Worm (Caenorhabditis elegans) whole organism, young adult: ENCODE data around the gene cpg-23.

ENCODE experiments used
- B0019.2 ChIP-seq: fragments of 200-800 bp; sonication (Bioruptor generic); conservative IDR thresholded peaks from 2 replicates; pipeline ENCODE4 v1.3.6; 2022; ENCODE audit warnings: missing genetic modification reagents, missing genetic modification characterization, missing compliant biosample characterization
- F22D6.2 ChIP-seq: sonication (generic microtip); optimal IDR thresholded peaks from 2 replicates; lab custom pipeline; 2016; ENCODE audit warnings: mild to moderate bottlenecking, missing genetic modification characterization, missing compliant biosample characterization
- F23B12.7 ChIP-seq: sonication (generic microtip); optimal IDR thresholded peaks from 2 replicates; lab custom pipeline; 2017; ENCODE audit warnings: missing genetic modification characterization, mild to moderate bottlenecking, missing compliant biosample characterization, antibody characterized with exemption, moderate library complexity; ENCODE audit not compliant: insufficient read depth
- F52B5.7 ChIP-seq: sonication (generic microtip); optimal IDR thresholded peaks from 2 replicates; lab custom pipeline; 2016; ENCODE audit warnings: mild to moderate bottlenecking, missing genetic modification characterization, missing compliant biosample characterization
- F57A8.1 ChIP-seq: fragments of 200-800 bp; sonication (Bioruptor generic); optimal IDR thresholded peaks from 2 replicates; lab custom pipeline; 2018; ENCODE audit warnings: mild to moderate bottlenecking, missing genetic modification characterization, moderate library complexity, missing compliant biosample characterization
- K12H6.12 ChIP-seq: fragments of 200-800 bp; sonication (Bioruptor generic); optimal IDR thresholded peaks from 2 replicates; lab custom pipeline; 2018; ENCODE audit warnings: mild to moderate bottlenecking, missing genetic modification characterization, missing compliant biosample characterization
- T07F8.4 ChIP-seq: sonication (generic microtip); optimal IDR thresholded peaks from 2 replicates; lab custom pipeline; 2016; ENCODE audit warnings: mild to moderate bottlenecking, missing genetic modification characterization, moderate library complexity, missing compliant biosample characterization
- Y56A3A.18 ChIP-seq: fragments of 200-800 bp; sonication (Bioruptor generic); IDR thresholded peaks from 2 replicates; pipeline ENCODE4 v1.3.6; 2022; ENCODE audit warnings: missing genetic modification reagents, missing genetic modification characterization, missing compliant biosample characterization
- Y67H2A.10 ChIP-seq: fragments of 200-800 bp; sonication (Bioruptor generic); conservative IDR thresholded peaks from 2 replicates; pipeline ENCODE4 v1.3.6; 2022; ENCODE audit warnings: missing genetic modification reagents, missing genetic modification characterization, missing compliant biosample characterization
- ZK185.1 ChIP-seq: sonication (generic microtip); optimal IDR thresholded peaks from 2 replicates; lab custom pipeline; 2016; ENCODE audit warnings: mild to moderate bottlenecking, missing genetic modification characterization, missing compliant biosample characterization; ENCODE audit not compliant: poor library complexity, severe bottlenecking
- ama-1 ChIP-seq, 3 experiments: fragments of 150-350 bp in 1 of 3; sonication (generic microtip) in 2 of 3; optimal IDR thresholded peaks; 2 replicates each; lab custom pipeline; 2014 to 2018; ENCODE audit warnings: missing biosample characterization in 2 of 3, missing genetic modification characterization in 2 of 3, missing genetic modification reagents in 2 of 3
- atf-7 ChIP-seq: sonication (generic microtip); optimal IDR thresholded peaks from 2 replicates; lab custom pipeline; 2017; ENCODE audit warnings: mild to moderate bottlenecking, missing genetic modification characterization, missing compliant biosample characterization
- cebp-1 ChIP-seq, 2 experiments: fragments of 200-800 bp in 1 of 2; sonication (Bioruptor generic) in 1 of 2; sonication (generic microtip) in 1 of 2; IDR thresholded peaks in 1 of 2; optimal IDR thresholded peaks in 1 of 2; 2 replicates each; pipeline versions ENCODE4 v1.3.6 to Lab custom; 2017 to 2022; ENCODE audit warnings: missing compliant biosample characterization in 2 of 2, missing genetic modification characterization in 2 of 2, mild to moderate bottlenecking in 1 of 2, missing genetic modification reagents in 1 of 2, moderate library complexity in 1 of 2
- ceh-100 ChIP-seq: fragments of 200-800 bp; sonication (Bioruptor generic); IDR thresholded peaks from 2 replicates; pipeline ENCODE4 v1.3.6; 2022; ENCODE audit warnings: missing genetic modification reagents, missing genetic modification characterization, missing compliant biosample characterization
- die-1 ChIP-seq: sonication (generic microtip); optimal IDR thresholded peaks from 2 replicates; lab custom pipeline; 2016; ENCODE audit warnings: missing genotype, mild to moderate bottlenecking, missing genetic modification characterization, missing compliant biosample characterization
- egl-18 ChIP-seq: fragments of 200-800 bp; sonication (Bioruptor generic); IDR thresholded peaks from 2 replicates; pipeline ENCODE4 v1.3.6; 2022; ENCODE audit warnings: missing genetic modification reagents, missing genetic modification characterization, missing compliant biosample characterization
- ets-4 ChIP-seq: fragments of 200-800 bp; sonication (Bioruptor generic); optimal IDR thresholded peaks from 2 replicates; lab custom pipeline; 2018; ENCODE audit warnings: mild to moderate bottlenecking, missing genetic modification characterization, missing compliant biosample characterization
- hmg-1.2 ChIP-seq: fragments of 200-800 bp; sonication (Bioruptor generic); IDR thresholded peaks from 2 replicates; pipeline ENCODE4 v1.3.6; 2022; ENCODE audit warnings: missing genetic modification reagents, missing genetic modification characterization, missing compliant biosample characterization
- let-526 ChIP-seq: fragments of 200-800 bp; sonication (Bioruptor generic); IDR thresholded peaks from 2 replicates; pipeline ENCODE4 v1.3.6; 2022; ENCODE audit warnings: missing genetic modification reagents, missing genetic modification characterization, missing compliant biosample characterization
- let-607 ChIP-seq, 2 experiments: fragments of 200-800 bp in 1 of 2; sonication (Bioruptor generic) in 1 of 2; sonication (generic microtip) in 1 of 2; optimal IDR thresholded peaks; 2 replicates each; lab custom pipeline; 2016 to 2018; ENCODE audit warnings: mild to moderate bottlenecking in 2 of 2, missing compliant biosample characterization in 2 of 2, missing genetic modification characterization in 2 of 2, moderate library complexity in 2 of 2, missing genotype in 1 of 2
- lin-40 ChIP-seq: sonication (generic microtip); optimal IDR thresholded peaks from 2 replicates; lab custom pipeline; 2016; ENCODE audit warnings: missing genetic modification characterization, mild to moderate bottlenecking, missing compliant biosample characterization, missing genotype, missing genetic modification reagents
- lsl-1 ChIP-seq: fragments of 200-800 bp; sonication (Bioruptor generic); optimal IDR thresholded peaks from 2 replicates; lab custom pipeline; 2018; ENCODE audit warnings: mild to moderate bottlenecking, missing genetic modification characterization, moderate library complexity, missing compliant biosample characterization
- madf-10 ChIP-seq: sonication (generic microtip); optimal IDR thresholded peaks from 2 replicates; lab custom pipeline; 2016; ENCODE audit warnings: mild to moderate bottlenecking, missing genetic modification characterization, missing compliant biosample characterization
- mcd-1 ChIP-seq: fragments of 200-800 bp; sonication (Bioruptor generic); IDR thresholded peaks from 2 replicates; pipeline ENCODE4 v1.3.6; 2022; ENCODE audit warnings: missing genetic modification reagents, missing genetic modification characterization, missing compliant biosample characterization
- nfya-1 ChIP-seq: sonication (generic microtip); optimal IDR thresholded peaks from 2 replicates; lab custom pipeline; 2017; ENCODE audit warnings: antibody characterized with exemption, missing compliant biosample characterization, missing genetic modification characterization, borderline replicate concordance; ENCODE audit not compliant: insufficient read depth
- nfyb-1 ChIP-seq: fragments of 200-800 bp; sonication (Bioruptor generic); IDR thresholded peaks from 2 replicates; pipeline ENCODE4 v1.3.6; 2022; ENCODE audit warnings: missing genetic modification reagents, missing genetic modification characterization, missing compliant biosample characterization
- nhr-27 ChIP-seq: fragments of 200-800 bp; sonication (Bioruptor generic); optimal IDR thresholded peaks from 2 replicates; lab custom pipeline; 2018; ENCODE audit warnings: mild to moderate bottlenecking, missing genetic modification characterization, moderate library complexity, missing compliant biosample characterization
- pha-4 ChIP-seq: fragments of 150-350 bp; sonication (generic microtip); optimal IDR thresholded peaks from 2 replicates; lab custom pipeline; 2014; ENCODE audit warnings: missing biosample characterization, missing genetic modification reagents, missing genetic modification characterization
- rcor-1 ChIP-seq: fragments of 200-800 bp; sonication (Bioruptor generic); IDR thresholded peaks from 2 replicates; pipeline ENCODE4 v1.3.6; 2022; ENCODE audit warnings: missing genetic modification reagents, missing genetic modification characterization, missing compliant biosample characterization
- sdz-38 ChIP-seq: sonication (generic microtip); optimal IDR thresholded peaks from 2 replicates; lab custom pipeline; 2016; ENCODE audit warnings: missing genotype, missing genetic modification characterization, missing compliant biosample characterization
- sea-2 ChIP-seq: fragments of 200-800 bp; sonication (Bioruptor generic); IDR thresholded peaks from 2 replicates; pipeline ENCODE4 v1.3.6; 2022; ENCODE audit warnings: missing genetic modification characterization, missing compliant biosample characterization
- snpc-1.3 ChIP-seq: sonication (generic microtip); optimal IDR thresholded peaks from 2 replicates; lab custom pipeline; 2017; ENCODE audit warnings: missing genetic modification characterization, mild to moderate bottlenecking, missing compliant biosample characterization, antibody characterized with exemption, moderate library complexity, missing genotype, missing genetic modification reagents; ENCODE audit not compliant: insufficient read depth
- snpc-3.4 ChIP-seq: sonication (generic microtip); optimal IDR thresholded peaks from 2 replicates; lab custom pipeline; 2017; ENCODE audit warnings: missing genetic modification characterization, mild to moderate bottlenecking, missing compliant biosample characterization, antibody characterized with exemption, moderate library complexity, missing genotype, missing genetic modification reagents
- unc-62 ChIP-seq: fragments of 150-350 bp; optimal IDR thresholded peaks from 2 replicates; lab custom pipeline; 2014; ENCODE audit warnings: missing biosample characterization, missing genetic modification reagents, missing genetic modification characterization
- xnd-1 ChIP-seq: sonication (generic microtip); optimal IDR thresholded peaks from 2 replicates; lab custom pipeline; 2016; ENCODE audit warnings: missing genotype, missing genetic modification reagents, missing genetic modification characterization, missing compliant biosample characterization
- zim-3 ChIP-seq: sonication (generic microtip); optimal IDR thresholded peaks from 2 replicates; lab custom pipeline; 2017; ENCODE audit warnings: mild to moderate bottlenecking, missing genetic modification characterization, moderate library complexity, missing compliant biosample characterization
- ztf-22 ChIP-seq: fragments of 200-800 bp; sonication (Bioruptor generic); optimal IDR thresholded peaks from 2 replicates; lab custom pipeline; 2018; ENCODE audit warnings: mild to moderate bottlenecking, missing genetic modification characterization, moderate library complexity, missing compliant biosample characterization

cpg-23 gene

ce11 chrV:19149057-19149456, 8.5 kb downstream of the cpg-23 start, which contains the start of gene Y39B6A.7:
Gene Y39B6A.7, minus strand, starts transcription at chrV:19149157.
- TF ChIP-seq hmg-1.2 (GFP tag; lab: Robert Waterston, UW): no peak
- TF ChIP-seq nhr-27: no peak
- TF ChIP-seq F22D6.2 (tag; lab: Kevin White, UChicago): no peak

ce11 chrV:19152328-19152727, 11.7 kb downstream of the cpg-23 start, which contains the start of gene Y39B6A.69:
Gene Y39B6A.69, minus strand, starts transcription at chrV:19152428.
- TF ChIP-seq F23B12.7 (tag; lab: Kevin White, UChicago) (no peak), pha-4 (tag; lab: Kevin White, UChicago) (no peak), xnd-1 (tag; lab: Kevin White, UChicago) (no peak), F22D6.2 (tag; lab: Kevin White, UChicago) (no peak), nfya-1 (tag; lab: Kevin White, UChicago) (no peak), let-526 (no peak), F52B5.7 (tag; lab: Kevin White, UChicago) (no peak), lsl-1 (no peak), ZK185.1 (tag; lab: Kevin White, UChicago) (no peak)

- no peak for TF ChIP-seq atf-7 (tag; lab: Kevin White, UChicago)
- TF ChIP-seq ceh-100 (GFP tag; lab: Robert Waterston, UW): no peak
- TF ChIP-seq nfyb-1 (GFP tag; lab: Robert Waterston, UW): no peak
- no peak for TF ChIP-seq F22D6.2 (tag; lab: Kevin White, UChicago)
- TF ChIP-seq Y56A3A.18: no peak
- no peak for TF ChIP-seq Y67H2A.10 (GFP tag; lab: Robert Waterston, UW)
- no peak for TF ChIP-seq let-607 (tag; optimal IDR thresholded peaks at IDR 0.05; lab: Kevin White, UChicago)
- TF ChIP-seq cebp-1 (GFP tag; IDR thresholded peaks at IDR 0.05; lab: Robert Waterston, UW): no peak
- no peak for TF ChIP-seq cebp-1 (tag; optimal IDR thresholded peaks at IDR 0.05; lab: Kevin White, UChicago)
- no peak for TF ChIP-seq egl-18 (GFP tag; lab: Robert Waterston, UW)
- TF ChIP-seq xnd-1 (tag; lab: Kevin White, UChicago): no peak
- TF ChIP-seq die-1: no peak
Measured at ce11 chrV:19153244-19153643, 12.6 kb downstream of the cpg-23 start.

ce11 chrV:19153806-19154205, 13.2 kb downstream of the cpg-23 start, which contains the start of gene tsp-13:
Gene tsp-13, plus strand, starts transcription at chrV:19154106.
- TF ChIP-seq ama-1 (optimal IDR thresholded peaks at IDR 0.05; lab: Kevin White, UChicago) (no peak), ama-1 (GFP tag; optimal IDR thresholded peaks at IDR 0.05; lab: Kevin White, UChicago) (no peak), sea-2 (GFP tag; lab: Robert Waterston, UW) (no peak), K12H6.12 (tag; lab: Kevin White, UChicago) (no peak)

ce11 chrV:19158664-19159063, 18.1 kb downstream of the cpg-23 start, which contains the start of gene Y39B6A.5:
Gene Y39B6A.5, minus strand, starts transcription at chrV:19158877.
- TF ChIP-seq rcor-1 (GFP tag; lab: Robert Waterston, UW) (no peak), snpc-3.4 (tag; lab: Kevin White, UChicago) (no peak), nfya-1 (tag; lab: Kevin White, UChicago) (no peak), ZK185.1 (tag; lab: Kevin White, UChicago) (no peak), F57A8.1 (GFP tag; lab: Kevin White, UChicago) (no peak), B0019.2 (GFP tag; lab: Robert Waterston, UW) (no peak), ztf-22 (GFP tag; lab: Kevin White, UChicago) (peak; percentile 91), nfyb-1 (GFP tag; lab: Robert Waterston, UW) (peak; percentile 58; the same call in 1 of the 2 replicates), madf-10 (peak; percentile 34), sdz-38 (tag; lab: Kevin White, UChicago) (no peak), zim-3 (tag; lab: Kevin White, UChicago) (no peak), ets-4 (GFP tag; lab: Kevin White, UChicago) (peak; percentile 74), snpc-1.3 (tag; lab: Kevin White, UChicago) (no peak), atf-7 (tag; lab: Kevin White, UChicago) (peak; percentile 74), K12H6.12 (tag; lab: Kevin White, UChicago) (peak; percentile 6), unc-62 (GFP tag; lab: Kevin White, UChicago) (peak; percentile 47), lin-40 (tag; lab: Kevin White, UChicago) (peak; percentile 55), mcd-1 (GFP tag; lab: Robert Waterston, UW) (peak; percentile 87), cebp-1 (GFP tag; IDR thresholded peaks at IDR 0.05; lab: Robert Waterston, UW) (no peak; the same call in 1 of the 2 replicates), cebp-1 (tag; optimal IDR thresholded peaks at IDR 0.05; lab: Kevin White, UChicago) (peak; percentile 80), T07F8.4 (tag; lab: Kevin White, UChicago) (no peak)
